Worm (Caenorhabditis elegans): ENCODE data around the gene swsn-3.
A peak's percentile ranks its signal among the peaks of the same experiment; 100 is the strongest.

The swsn-3 gene

DNA sequence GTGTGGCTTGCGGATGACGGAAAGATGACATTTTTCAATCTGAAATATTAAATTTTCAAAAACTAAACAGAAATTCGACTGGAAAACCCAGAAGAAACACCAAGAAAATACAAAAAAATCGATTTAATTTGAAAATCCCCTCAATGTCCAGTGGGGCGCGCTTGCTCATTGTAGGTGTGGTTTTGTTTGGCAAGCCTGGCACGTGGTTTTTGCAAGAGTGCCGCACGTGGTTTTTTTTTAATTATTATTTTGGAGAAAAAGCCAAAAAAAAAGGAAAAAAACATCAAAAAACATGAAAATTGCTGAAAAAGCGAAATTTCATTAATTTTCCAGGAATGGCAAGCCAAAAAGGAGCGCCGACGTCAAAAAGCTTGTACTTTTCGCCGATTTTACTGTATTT lies at the start of gene swsn-3 (continued):
- TF ChIP-seq dmd-4 (tag; optimal IDR thresholded peaks at IDR 0.05; ENCODE audit: borderline replicate concordance) = peak; percentile 93
- TF ChIP-seq ceh-22 (tag; optimal IDR thresholded peaks at IDR 0.05) = no peak
- TF ChIP-seq hlh-30 (tag; optimal IDR thresholded peaks at IDR 0.05; ENCODE audit: insufficient read depth) = peak; percentile 91
- peak; percentile 95 for TF ChIP-seq K09A11.1 (tag; optimal IDR thresholded peaks at IDR 0.05; ENCODE audit: insufficient read depth)
- peak; percentile 90 for TF ChIP-seq ttx-3 (tag; optimal IDR thresholded peaks at IDR 0.05)
- peak; percentile 90 for TF ChIP-seq F13H6.1 (tag; optimal IDR thresholded peaks at IDR 0.05)
- TF ChIP-seq pqm-1 (tag; optimal IDR thresholded peaks at IDR 0.05) = peak; percentile 54
- peak; percentile 93 for TF ChIP-seq tbx-2 (tag; optimal IDR thresholded peaks at IDR 0.05)
- TF ChIP-seq nhr-11 (tag; optimal IDR thresholded peaks at IDR 0.05) = no peak
- peak; percentile 71 for TF ChIP-seq madf-2 (tag; optimal IDR thresholded peaks at IDR 0.05)
- TF ChIP-seq Y22D7AL.16 (tag; optimal IDR thresholded peaks at IDR 0.05) = peak; percentile 38
- peak; percentile 69 for TF ChIP-seq lin-11 (tag; optimal IDR thresholded peaks at IDR 0.05)
- TF ChIP-seq pros-1 (tag; optimal IDR thresholded peaks at IDR 0.05) = no peak
- peak; percentile 86 for TF ChIP-seq sox-4 (tag; optimal IDR thresholded peaks at IDR 0.05)
- peak; percentile 84 for TF ChIP-seq eyg-1 (tag; optimal IDR thresholded peaks at IDR 0.05)
- TF ChIP-seq fax-1 (tag; optimal IDR thresholded peaks at IDR 0.05) = peak; percentile 78

DNA sequence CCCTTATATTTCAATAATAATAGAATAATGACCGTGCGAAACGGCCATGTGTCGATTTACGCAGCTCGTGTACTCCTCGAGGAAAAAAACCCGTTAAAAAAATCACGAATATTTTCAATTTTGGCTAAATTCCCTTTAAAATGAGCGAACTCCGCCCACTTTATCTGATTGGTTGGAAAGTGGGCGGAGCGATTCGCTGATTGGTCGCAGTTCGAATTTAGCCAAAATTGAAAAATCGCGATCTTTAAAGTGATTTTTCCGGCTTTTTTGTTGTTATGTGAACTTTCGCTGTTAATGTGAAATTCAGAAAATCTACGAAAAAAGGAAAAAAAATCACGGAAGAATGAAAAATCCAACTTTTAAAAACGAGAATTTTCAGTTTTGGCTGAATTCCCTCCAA lies 49.4 kb upstream of the swsn-3 start:
- TF ChIP-seq eyg-1 (tag; optimal IDR thresholded peaks at IDR 0.05) = no peak
- TF ChIP-seq nfya-1 (tag; optimal IDR thresholded peaks at IDR 0.05) = peak; percentile 71

DNA sequence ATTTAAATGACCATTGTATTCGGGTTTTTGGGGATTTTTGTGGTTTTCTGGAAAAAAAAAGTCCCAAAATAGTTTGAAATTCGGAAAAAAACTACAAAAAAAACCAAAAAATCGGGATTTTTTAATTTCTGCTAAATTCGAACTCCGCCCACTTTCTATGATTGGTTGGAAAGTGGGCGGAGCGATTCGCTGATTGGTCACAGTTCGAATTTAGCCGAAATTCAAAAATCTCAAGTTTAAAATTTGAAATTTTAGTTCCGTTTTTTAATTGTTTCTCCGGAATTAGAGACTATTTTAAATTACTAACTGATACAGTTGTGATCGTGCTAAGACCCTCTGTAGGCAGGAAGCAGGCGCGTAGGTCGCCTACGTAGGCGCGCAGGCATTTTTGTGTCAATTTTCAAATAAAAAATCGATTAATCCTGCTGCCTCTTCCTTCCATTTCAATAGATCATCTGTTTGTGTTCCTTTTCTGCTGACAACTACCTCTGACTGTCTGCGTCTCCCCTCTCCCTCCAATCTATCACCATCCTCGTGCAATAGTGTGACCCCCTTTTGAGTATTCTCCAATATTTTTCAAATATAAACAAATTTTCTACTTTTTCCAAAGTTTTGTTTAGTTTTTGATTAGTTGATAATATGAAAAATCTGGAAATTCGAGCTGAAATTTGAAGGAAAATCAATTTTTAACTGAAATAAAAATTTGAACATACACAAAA lies 47.9 kb upstream of the swsn-3 start:
- peak; percentile 8 for TF ChIP-seq ceh-48 (tag; optimal IDR thresholded peaks at IDR 0.05)
- no peak for TF ChIP-seq lin-11 (tag; optimal IDR thresholded peaks at IDR 0.05)
- TF ChIP-seq hlh-15 (tag; optimal IDR thresholded peaks at IDR 0.05) = no peak
- TF ChIP-seq lim-6 (tag; optimal IDR thresholded peaks at IDR 0.05) = no peak
- TF ChIP-seq nfya-1 (tag; optimal IDR thresholded peaks at IDR 0.05) = peak; percentile 89
- no peak for TF ChIP-seq pat-9 (tag; optimal IDR thresholded peaks at IDR 0.05)

DNA sequence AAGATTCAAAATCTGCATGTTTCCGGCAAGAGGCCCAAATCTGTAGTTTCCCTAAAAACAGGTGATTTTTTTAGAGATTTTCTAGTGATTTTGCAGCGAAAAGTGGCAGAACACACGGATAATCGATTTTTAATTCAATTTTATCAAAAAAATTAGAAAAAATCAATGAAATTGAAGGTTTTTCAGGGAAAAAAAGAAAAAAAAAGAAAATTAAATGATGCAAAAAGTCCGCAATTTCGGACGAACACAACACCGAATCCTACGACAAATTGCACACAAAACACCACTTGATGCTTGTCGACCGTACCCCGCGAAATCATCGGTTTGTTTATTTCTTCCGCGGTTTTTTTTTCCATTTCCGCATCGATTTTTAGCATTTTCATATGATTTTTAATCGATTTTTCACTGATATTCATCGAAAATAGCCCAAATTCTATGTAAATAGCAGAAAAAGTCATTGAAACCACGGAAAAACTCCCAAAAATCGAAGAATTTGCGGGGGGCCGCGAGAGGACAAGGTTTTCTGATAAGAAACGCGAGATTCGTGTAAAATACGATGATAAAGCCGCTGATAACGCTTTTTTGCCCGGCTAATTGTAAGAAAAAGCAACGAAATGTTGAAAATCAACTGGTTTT lies 46.6 kb upstream of the swsn-3 start, which contains the start of gene tufm-1:
TSS of gene tufm-1 (minus strand) at position 51 of the 636 bp plus-strand sequence.
- TF ChIP-seq tbx-2 (tag; optimal IDR thresholded peaks at IDR 0.05) (no peak), zip-5 (tag; optimal IDR thresholded peaks at IDR 0.05) (no peak), tbx-7 (tag; optimal IDR thresholded peaks at IDR 0.05) (no peak), unc-42 (tag; optimal IDR thresholded peaks at IDR 0.05) (peak; percentile 80), ceh-6 (GFP tag; optimal IDR thresholded peaks at IDR 0.05) (no peak), elt-2 (tag; optimal IDR thresholded peaks at IDR 0.05) (peak; percentile 61), ceh-18 (tag; optimal IDR thresholded peaks at IDR 0.05) (no peak), ama-1 (optimal IDR thresholded peaks at IDR 0.05) (no peak), syd-9 (tag; optimal IDR thresholded peaks at IDR 0.05) (no peak), ttx-3 (tag; optimal IDR thresholded peaks at IDR 0.05) (no peak), npax-4 (tag; optimal IDR thresholded peaks at IDR 0.05) (no peak), ceh-31 (tag; optimal IDR thresholded peaks at IDR 0.05) (peak; percentile 19), nfya-1 (tag; optimal IDR thresholded peaks at IDR 0.05) (peak; percentile 61), K02D7.2 (tag; optimal IDR thresholded peaks at IDR 0.05) (no peak)

DNA sequence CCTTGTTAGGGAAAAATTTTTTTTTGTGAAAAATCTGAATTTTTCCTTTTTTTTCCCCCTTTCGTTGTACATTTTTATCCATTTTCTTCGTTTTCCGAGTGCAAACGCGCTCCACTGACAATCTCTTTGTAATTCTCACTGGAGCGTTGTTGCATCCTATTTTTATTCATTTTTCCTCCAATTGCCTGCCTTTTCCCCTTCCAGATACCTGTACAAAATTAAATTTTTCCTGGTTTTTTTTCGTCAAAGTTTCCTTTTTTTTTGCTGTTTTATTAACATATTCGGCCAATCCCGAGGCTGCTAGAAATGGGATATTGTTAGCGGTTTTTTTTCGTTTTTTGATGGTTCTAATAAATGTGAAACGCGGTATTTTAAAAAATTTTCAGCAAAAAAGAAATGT lies 42.9 kb upstream of the swsn-3 start:
- TF ChIP-seq unc-86 (tag; optimal IDR thresholded peaks at IDR 0.05) = no peak
- no peak for TF ChIP-seq nhr-232 (tag; optimal IDR thresholded peaks at IDR 0.05)
- no peak for TF ChIP-seq elt-2 (tag; optimal IDR thresholded peaks at IDR 0.05)
- TF ChIP-seq zip-5 (tag; optimal IDR thresholded peaks at IDR 0.05) = no peak
- no peak for TF ChIP-seq tbx-2 (tag; optimal IDR thresholded peaks at IDR 0.05)
- TF ChIP-seq hlh-8 (tag; optimal IDR thresholded peaks at IDR 0.05) = no peak
- TF ChIP-seq pag-3 (tag; optimal IDR thresholded peaks at IDR 0.05; ENCODE audit: borderline replicate concordance) = no peak

All from whole organism, late embryonic.